Fruit fly (Drosophila melanogaster) whole organism, embryonic: Measurements from ENCODE around the gene Plod.

Source experiments
- B-H1 ChIP-seq: fragments of 200-800 bp; sonication (Bioruptor generic); IDR thresholded peaks from 3 replicates; pipeline ENCODE4 v1.3.6; 2022; ENCODE audit warnings: missing biosample characterization, missing genetic modification characterization
- B-H2 ChIP-seq: fragments of 200-800 bp; sonication (Bioruptor generic); optimal IDR thresholded peaks from 2 replicates; lab custom pipeline; 2018; ENCODE audit warnings: missing biosample characterization, mild to moderate bottlenecking, missing genetic modification characterization
- CG10147 ChIP-seq: fragments of 200-800 bp; sonication (Bioruptor generic); optimal IDR thresholded peaks from 2 replicates; lab custom pipeline; 2019; ENCODE audit warnings: missing biosample characterization, mild to moderate bottlenecking, missing genetic modification characterization, moderate library complexity
- CG13894 ChIP-seq: fragments of 200-800 bp; sonication (Bioruptor generic); optimal IDR thresholded peaks from 3 replicates; lab custom pipeline; 2018; ENCODE audit warnings: missing biosample characterization, mild to moderate bottlenecking, missing genetic modification characterization, moderate library complexity
- CG14014 ChIP-seq: fragments of 200-800 bp; sonication (Bioruptor generic); IDR thresholded peaks from 2 replicates; pipeline ENCODE4 v1.3.6; 2022; ENCODE audit warnings: missing biosample characterization, missing genetic modification characterization
- CG15601 ChIP-seq: fragments of 200-800 bp; sonication (Bioruptor generic); optimal IDR thresholded peaks from 3 replicates; lab custom pipeline; 2019; ENCODE audit warnings: missing biosample characterization, mild to moderate bottlenecking, missing genetic modification characterization, moderate library complexity
- CG1603 ChIP-seq: fragments of 200-800 bp; sonication (Bioruptor generic); optimal IDR thresholded peaks from 2 replicates; lab custom pipeline; 2019; ENCODE audit warnings: missing biosample characterization, mild to moderate bottlenecking, missing genetic modification characterization, moderate library complexity
- CG17359 ChIP-seq: fragments of 200-800 bp; sonication (Bioruptor generic); optimal IDR thresholded peaks from 3 replicates; lab custom pipeline; 2018; ENCODE audit warnings: missing biosample characterization, mild to moderate bottlenecking, missing genetic modification characterization, moderate library complexity
- CG30431 ChIP-seq: fragments of 200-800 bp; sonication (Bioruptor generic); optimal IDR thresholded peaks from 2 replicates; lab custom pipeline; 2017; ENCODE audit warnings: missing biosample characterization, missing genetic modification characterization
- CG34376 ChIP-seq: fragments of 200-800 bp; sonication (Bioruptor generic); optimal IDR thresholded peaks from 2 replicates; lab custom pipeline; 2018; ENCODE audit warnings: missing biosample characterization, mild to moderate bottlenecking, missing genetic modification characterization
- CG34422 ChIP-seq: fragments of 200-800 bp; sonication (Bioruptor generic); IDR thresholded peaks from 3 replicates; pipeline ENCODE4 v1.3.6; 2022; ENCODE audit warnings: missing biosample characterization, missing genetic modification characterization
- CG5245 ChIP-seq: fragments of 200-800 bp; sonication (Bioruptor generic); optimal IDR thresholded peaks from 3 replicates; lab custom pipeline; 2016; ENCODE audit warnings: missing biosample characterization, missing genetic modification characterization
- CG6175 ChIP-seq: fragments of 200-800 bp; sonication (Bioruptor generic); IDR thresholded peaks from 3 replicates; pipeline ENCODE4 v1.3.6; 2022; ENCODE audit warnings: missing biosample characterization, missing genetic modification characterization
- CG6272 ChIP-seq: fragments of 200-800 bp; sonication (Bioruptor generic); IDR thresholded peaks from 2 replicates; pipeline ENCODE4 v1.3.6; 2022; ENCODE audit warnings: missing biosample characterization, missing genetic modification characterization
- CG8290 ChIP-seq, 3 experiments: fragments of 200-800 bp; sonication (Bioruptor generic); optimal IDR thresholded peaks; 2 replicates each; lab custom pipeline; 2016 to 2019; ENCODE audit warnings: missing biosample characterization in 3 of 3, missing genetic modification characterization in 3 of 3, mild to moderate bottlenecking in 2 of 3, moderate library complexity in 1 of 3
- CG8388 ChIP-seq: fragments of 200-800 bp; sonication (Bioruptor generic); optimal IDR thresholded peaks from 2 replicates; lab custom pipeline; 2019; ENCODE audit warnings: missing biosample characterization, mild to moderate bottlenecking, missing genetic modification characterization, moderate library complexity
- Elba2 ChIP-seq: fragments of 200-800 bp; sonication (Bioruptor generic); optimal IDR thresholded peaks from 3 replicates; lab custom pipeline; 2016; ENCODE audit warnings: missing biosample characterization, missing genetic modification characterization
- Fer2 ChIP-seq: fragments of 200-800 bp; sonication (Bioruptor generic); optimal IDR thresholded peaks from 2 replicates; lab custom pipeline; 2018; ENCODE audit warnings: missing biosample characterization, mild to moderate bottlenecking, missing genetic modification characterization, moderate library complexity
- Fer3 ChIP-seq: fragments of 200-800 bp; sonication (Bioruptor generic); optimal IDR thresholded peaks from 2 replicates; lab custom pipeline; 2018; ENCODE audit warnings: missing biosample characterization, mild to moderate bottlenecking, missing genetic modification characterization, moderate library complexity
- Hmr ChIP-seq: fragments of 200-800 bp; sonication (Bioruptor generic); optimal IDR thresholded peaks from 3 replicates; lab custom pipeline; 2017; ENCODE audit warnings: mild to moderate bottlenecking, missing biosample characterization, missing genetic modification reagents, missing genetic modification characterization
- Lpt ChIP-seq: fragments of >200 bp; optimal IDR thresholded peaks from 2 replicates; lab custom pipeline; 2018; ENCODE audit warnings: missing biosample characterization, missing genetic modification characterization
- MESR4 ChIP-seq: fragments of 200-800 bp; sonication (Bioruptor generic); optimal IDR thresholded peaks from 2 replicates; lab custom pipeline; 2018; ENCODE audit warnings: missing biosample characterization, mild to moderate bottlenecking, missing genetic modification characterization, moderate library complexity
- Max ChIP-seq: fragments of 200-800 bp; sonication (Bioruptor generic); optimal IDR thresholded peaks from 2 replicates; lab custom pipeline; 2016; ENCODE audit warnings: missing biosample characterization, mild to moderate bottlenecking, missing genetic modification characterization
- Meics ChIP-seq: fragments of 200-800 bp; sonication (Bioruptor generic); optimal IDR thresholded peaks from 2 replicates; lab custom pipeline; 2017; ENCODE audit warnings: missing biosample characterization, mild to moderate bottlenecking, missing genetic modification characterization
- Mes4 ChIP-seq: fragments of 200-800 bp; sonication (Bioruptor generic); optimal IDR thresholded peaks from 2 replicates; lab custom pipeline; 2016; ENCODE audit warnings: missing biosample characterization, missing genetic modification characterization
- Myb ChIP-seq: fragments of 200-800 bp; sonication (Bioruptor generic); optimal IDR thresholded peaks from 2 replicates; lab custom pipeline; 2016; ENCODE audit warnings: missing biosample characterization, missing genetic modification characterization
- NC2α ChIP-seq: fragments of 200-800 bp; sonication (Bioruptor generic); optimal IDR thresholded peaks from 2 replicates; lab custom pipeline; 2016; ENCODE audit warnings: missing biosample characterization, missing genetic modification characterization
- Optix ChIP-seq: fragments of 200-800 bp; sonication (Bioruptor generic); IDR thresholded peaks from 3 replicates; pipeline ENCODE4 v1.3.6; 2022; ENCODE audit warnings: missing biosample characterization, missing genetic modification characterization
- Ravus ChIP-seq: fragments of 200-800 bp; sonication (Bioruptor generic); IDR thresholded peaks from 2 replicates; pipeline ENCODE4 v1.3.6; 2022; ENCODE audit warnings: missing biosample characterization, missing genetic modification characterization
- Scr ChIP-seq: fragments of 200-800 bp; sonication (Bioruptor generic); IDR thresholded peaks from 2 replicates; pipeline ENCODE4 v1.3.6; 2022; ENCODE audit warnings: missing biosample characterization, missing genetic modification characterization; ENCODE audit not compliant: partially characterized antibody
- ash1 ChIP-seq: fragments of 200-800 bp; sonication (Bioruptor generic); optimal IDR thresholded peaks from 2 replicates; lab custom pipeline; 2018; ENCODE audit warnings: missing biosample characterization, mild to moderate bottlenecking, missing genetic modification characterization
- br ChIP-seq: fragments of >200 bp; optimal IDR thresholded peaks from 2 replicates; lab custom pipeline; 2017
- crc ChIP-seq: fragments of 200-800 bp; sonication (Bioruptor generic); optimal IDR thresholded peaks from 2 replicates; lab custom pipeline; 2016; ENCODE audit warnings: missing biosample characterization, missing genetic modification characterization
- emc ChIP-seq: fragments of 200-800 bp; sonication (Bioruptor generic); optimal IDR thresholded peaks from 2 replicates; lab custom pipeline; 2016; ENCODE audit warnings: missing biosample characterization, missing genetic modification characterization
- ewg ChIP-seq: fragments of 200-800 bp; sonication (Bioruptor generic); optimal IDR thresholded peaks from 3 replicates; lab custom pipeline; 2017; ENCODE audit warnings: mild to moderate bottlenecking, missing biosample characterization, missing genetic modification reagents, missing genetic modification characterization
- gcm ChIP-seq: fragments of 200-800 bp; sonication (Bioruptor generic); optimal IDR thresholded peaks from 2 replicates; lab custom pipeline; 2019; ENCODE audit warnings: missing biosample characterization, mild to moderate bottlenecking, missing genetic modification characterization, moderate library complexity
- gsb-n ChIP-seq: fragments of 200-800 bp; sonication (Bioruptor generic); optimal IDR thresholded peaks from 3 replicates; lab custom pipeline; 2018; ENCODE audit warnings: missing biosample characterization, mild to moderate bottlenecking, missing genetic modification characterization
- insv ChIP-seq, 2 experiments: fragments of 200-800 bp; sonication (Bioruptor generic); optimal IDR thresholded peaks; 3 replicates each; lab custom pipeline; 2016 to 2018; ENCODE audit warnings: missing biosample characterization in 2 of 2, missing genetic modification characterization in 2 of 2
- nom ChIP-seq: fragments of 200-800 bp; sonication (Bioruptor generic); optimal IDR thresholded peaks from 2 replicates; lab custom pipeline; 2017; ENCODE audit warnings: missing biosample characterization, missing genetic modification characterization, mild to moderate bottlenecking, moderate library complexity, missing genetic modification reagents
- pzg ChIP-seq: fragments of 200-800 bp; sonication (Bioruptor generic); optimal IDR thresholded peaks from 3 replicates; lab custom pipeline; 2018; ENCODE audit warnings: missing biosample characterization, mild to moderate bottlenecking, missing genetic modification characterization, moderate library complexity
- rib ChIP-seq: fragments of 200-800 bp; sonication (Bioruptor generic); IDR thresholded peaks from 2 replicates; pipeline ENCODE4 v1.3.6; 2022; ENCODE audit warnings: missing biosample characterization, missing genetic modification characterization
- sob ChIP-seq: fragments of 200-800 bp; sonication (Bioruptor generic); IDR thresholded peaks from 2 replicates; pipeline ENCODE4 v1.3.6; 2022; ENCODE audit warnings: missing biosample characterization, missing genetic modification characterization
- sr ChIP-seq: fragments of 200-800 bp; sonication (Bioruptor generic); IDR thresholded peaks from 3 replicates; pipeline ENCODE4 v1.3.6; 2022; ENCODE audit warnings: missing biosample characterization, missing genetic modification characterization
- stwl ChIP-seq: fragments of 200-800 bp; sonication (Bioruptor generic); optimal IDR thresholded peaks from 3 replicates; lab custom pipeline; 2018; ENCODE audit warnings: missing biosample characterization, mild to moderate bottlenecking, missing genetic modification characterization, moderate library complexity
- zen ChIP-seq: fragments of 200-800 bp; sonication (Bioruptor generic); optimal IDR thresholded peaks from 3 replicates; lab custom pipeline; 2018; ENCODE audit warnings: missing biosample characterization, mild to moderate bottlenecking, missing genetic modification characterization, moderate library complexity

Gene Plod

DNA sequence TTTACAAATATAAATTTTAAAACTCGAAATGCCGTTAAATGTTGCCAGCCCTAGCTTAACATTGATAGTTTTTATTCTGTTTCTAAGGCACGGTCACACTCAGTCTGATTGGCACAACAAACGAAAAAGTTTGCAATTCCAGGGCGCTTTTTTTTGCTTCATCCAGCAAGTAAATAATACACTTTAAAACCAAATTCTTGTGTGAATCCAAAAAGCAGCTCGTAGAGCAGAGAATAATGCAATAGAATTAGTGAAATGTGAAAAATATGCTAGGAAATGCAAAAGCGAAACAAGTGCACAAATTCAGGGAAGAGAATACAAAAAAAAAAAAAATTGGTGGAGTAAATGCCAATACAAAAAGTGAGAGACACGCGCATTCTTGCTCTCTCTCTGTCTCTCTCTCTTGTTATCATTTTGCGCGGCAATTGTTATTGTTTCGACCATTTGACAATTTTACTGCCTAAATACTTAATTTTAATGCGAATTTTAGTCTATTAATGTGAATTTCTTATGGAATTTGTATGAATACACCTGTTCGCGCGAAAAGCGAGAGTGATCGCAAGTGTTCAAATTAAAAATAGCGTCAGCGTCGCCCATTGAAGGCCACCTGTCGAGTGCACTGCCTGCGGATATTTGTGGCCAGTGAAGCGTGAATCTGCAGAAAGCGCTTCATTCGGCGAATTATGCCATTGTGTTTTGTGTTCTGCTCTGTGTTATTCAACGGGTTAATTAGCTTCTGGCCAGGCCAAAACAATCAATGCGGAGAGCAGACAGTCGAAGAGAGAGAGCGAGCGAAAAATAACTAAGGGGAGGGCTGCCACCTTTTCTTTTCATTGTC lies 8.8 kb upstream of the Plod start, which contains the start of gene CG42671 (continued):
- TF ChIP-seq sr (GFP tag; lab: Robert Waterston, UW) (no peak), CG34376 (GFP tag; lab: Kevin White, UChicago) (peak; percentile 4), ewg (GFP tag; lab: Kevin White, UChicago) (peak; percentile 19), CG5245 (GFP tag; lab: Kevin White, UChicago) (no peak), stwl (tag; lab: Kevin White, UChicago) (peak; percentile 6), rib (peak; percentile 71), CG8388 (GFP tag; lab: Kevin White, UChicago) (no peak), ash1 (GFP tag; lab: Kevin White, UChicago) (no peak), Lpt (GFP tag; lab: Kevin White, UChicago) (no peak), CG34422 (GFP tag; lab: Robert Waterston, UW) (0 out of 3 replicates have a peak, but pooled peaks have one; percentile 13), pzg (peak; percentile 39), br (lab: Kevin White, UChicago) (no peak), B-H2 (GFP tag; lab: Kevin White, UChicago) (peak; percentile 40), B-H1 (no peak), Myb (peak; percentile 93), insv (GFP tag; optimal IDR thresholded peaks at IDR 0.05; lab: Kevin White, UChicago) (peak in 1 of 2 experiments; percentile 92), CG17359 (tag; lab: Kevin White, UChicago) (peak; percentile 71), CG10147 (GFP tag; lab: Kevin White, UChicago) (peak; percentile 8), CG8290 (GFP tag; optimal IDR thresholded peaks at IDR 0.05; lab: Kevin White, UChicago) (no peak), CG8290 (tag; optimal IDR thresholded peaks at IDR 0.05; lab: Kevin White, UChicago) (peak in 1 of 2 experiments; percentile 4), Ravus (GFP tag; lab: Robert Waterston, UW) (no peak), gsb-n (tag; lab: Kevin White, UChicago) (peak; percentile 10)
- TF ChIP-seq, all 482 proteins: peak for 72

dm6 chr3L:11213643-11214042 lies 7.8 kb upstream of the Plod start:
- TF ChIP-seq CG6175 (GFP tag; lab: Robert Waterston, UW), result peak; percentile 11; the same call in 1 of the 3 replicates
- 0 out of 2 replicates have a peak, but pooled peaks have one; percentile 4 for TF ChIP-seq sob (GFP tag; lab: Robert Waterston, UW)
- peak; percentile 75 for TF ChIP-seq nom (GFP tag; lab: Kevin White, UChicago)
- no peak for TF ChIP-seq stwl (tag; lab: Kevin White, UChicago)
- TF ChIP-seq CG34422 (GFP tag; lab: Robert Waterston, UW), result no peak
- no peak for TF ChIP-seq CG14014 (GFP tag; lab: Robert Waterston, UW)
- no peak for TF ChIP-seq Fer2

DNA sequence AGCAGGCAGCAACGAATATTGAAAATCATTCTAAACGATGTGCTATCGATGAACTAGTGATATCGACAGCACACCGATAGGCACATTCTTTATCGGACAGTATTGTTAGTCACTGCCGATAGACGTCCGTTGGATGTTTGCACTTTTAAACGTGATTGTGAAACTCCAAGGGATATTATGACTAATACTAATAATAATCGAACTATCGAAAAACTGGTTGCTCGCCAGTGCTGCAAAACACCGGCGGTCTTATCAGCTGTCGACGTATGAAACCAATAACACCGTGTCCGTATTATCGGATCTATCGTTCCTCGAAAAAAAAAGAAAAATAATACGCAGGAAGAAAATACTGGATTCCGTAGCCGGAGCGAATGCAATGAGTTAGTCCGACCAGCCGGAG lies 4.7 kb upstream of the Plod start, which contains the start of the genes Ube3a and CG7600:
TSS of gene Ube3a (minus strand) at position 67 of the 400 bp plus-strand sequence.
TSS of gene CG7600 (plus strand) at position 270 of the 400 bp plus-strand sequence.
- TF ChIP-seq br (lab: Kevin White, UChicago) (no peak), Meics (GFP tag; lab: Kevin White, UChicago) (no peak), insv (GFP tag; optimal IDR thresholded peaks at IDR 0.05; lab: Kevin White, UChicago) (peak in 1 of 2 experiments; percentile 73), zen (tag; lab: Kevin White, UChicago) (peak; percentile 54), Scr (GFP tag; lab: Robert Waterston, UW) (peak; percentile 98), Mes4 (GFP tag; lab: Kevin White, UChicago) (peak; percentile 53), CG30431 (GFP tag; lab: Kevin White, UChicago) (no peak), Hmr (GFP tag; lab: Kevin White, UChicago) (peak; percentile 67), CG1603 (tag; lab: Kevin White, UChicago) (peak; percentile 84), crc (GFP tag; lab: Kevin White, UChicago) (no peak), gcm (peak; percentile 2), NC2α (GFP tag; lab: Kevin White, UChicago) (no peak), Max (GFP tag; lab: Kevin White, UChicago) (no peak), Fer3 (tag; lab: Kevin White, UChicago) (peak; percentile 26), Optix (GFP tag; lab: Robert Waterston, UW) (no peak), CG15601 (peak; percentile 56), CG6272 (no peak), emc (GFP tag; lab: Kevin White, UChicago) (no peak), CG17359 (tag; lab: Kevin White, UChicago) (peak; percentile 75), B-H1 (no peak), Elba2 (peak; percentile 60), CG13894 (tag; lab: Kevin White, UChicago) (peak; percentile 78), MESR4 (GFP tag; lab: Kevin White, UChicago) (peak; percentile 81)
